Worm (Caenorhabditis elegans): ENCODE data around the gene W07G4.5.

Gene W07G4.5

DNA sequence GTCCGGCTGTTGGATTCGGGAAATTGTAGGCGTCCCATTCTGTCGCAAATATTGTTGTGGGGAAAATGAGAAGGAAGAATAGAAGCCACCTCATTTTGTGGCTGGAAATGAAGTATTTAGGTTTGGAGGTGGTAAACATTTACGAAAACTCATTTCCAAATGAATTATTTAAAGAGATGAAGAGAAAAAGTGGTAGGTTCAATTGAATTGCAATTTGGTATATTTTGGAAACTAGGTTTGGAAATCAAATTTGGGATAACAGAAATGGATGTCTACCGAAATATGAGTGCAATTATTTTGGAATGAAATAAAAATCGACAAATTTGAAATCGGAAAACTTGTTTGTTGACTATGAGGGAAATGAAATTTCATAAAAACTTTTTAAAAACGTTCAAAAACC is 39.0 kb upstream of the W07G4.5 start, which contains the start of gene F15B9.10:
Gene F15B9.10, minus strand, starts transcription at position 101 of the 400 bp plus-strand sequence.
- TF ChIP-seq sma-3 (GFP tag; optimal IDR thresholded peaks at IDR 0.05) (no peak), nhr-12 (tag; optimal IDR thresholded peaks at IDR 0.05) (no peak), elt-1 (tag; optimal IDR thresholded peaks at IDR 0.05) (no peak), fos-1 (tag; optimal IDR thresholded peaks at IDR 0.05) (no peak), zag-1 (tag; optimal IDR thresholded peaks at IDR 0.05) (no peak), peb-1 (tag; optimal IDR thresholded peaks at IDR 0.05) (no peak), nhr-77 (tag; optimal IDR thresholded peaks at IDR 0.05) (no peak)

DNA sequence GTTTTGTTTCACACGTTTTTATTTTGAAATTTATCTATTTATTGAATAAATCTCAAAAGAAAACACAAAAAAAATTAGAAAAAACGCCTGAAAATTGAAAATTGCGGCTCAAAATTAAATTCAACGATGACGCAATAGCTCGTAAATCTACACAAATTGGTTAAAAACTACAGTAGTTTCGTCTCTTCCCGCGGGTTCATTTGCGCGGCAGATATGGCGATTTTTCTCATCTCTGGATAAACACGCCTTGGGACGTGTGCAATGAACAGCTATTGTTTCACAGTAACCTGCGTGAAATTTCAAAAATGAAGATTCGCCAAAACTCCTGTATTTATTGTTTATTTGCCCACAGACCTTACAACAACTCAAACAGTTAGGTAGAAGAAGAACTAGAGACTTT is 38.5 kb upstream of the W07G4.5 start:
- TF ChIP-seq unc-62 (GFP tag; optimal IDR thresholded peaks at IDR 0.05) (no peak), lin-39 (tag; optimal IDR thresholded peaks at IDR 0.05) (no peak), elt-3 (tag; optimal IDR thresholded peaks at IDR 0.05) (no peak), sma-9 (GFP tag; optimal IDR thresholded peaks at IDR 0.05) (no peak), sma-9 (tag; optimal IDR thresholded peaks at IDR 0.05) (no peak), nhr-25 (tag; optimal IDR thresholded peaks at IDR 0.05) (no peak), gmeb-1 (tag; optimal IDR thresholded peaks at IDR 0.05) (no peak), snpc-4 (tag; optimal IDR thresholded peaks at IDR 0.05) (no peak), fos-1 (tag; optimal IDR thresholded peaks at IDR 0.05) (no peak), ztf-11 (tag; optimal IDR thresholded peaks at IDR 0.05) (no peak)

DNA sequence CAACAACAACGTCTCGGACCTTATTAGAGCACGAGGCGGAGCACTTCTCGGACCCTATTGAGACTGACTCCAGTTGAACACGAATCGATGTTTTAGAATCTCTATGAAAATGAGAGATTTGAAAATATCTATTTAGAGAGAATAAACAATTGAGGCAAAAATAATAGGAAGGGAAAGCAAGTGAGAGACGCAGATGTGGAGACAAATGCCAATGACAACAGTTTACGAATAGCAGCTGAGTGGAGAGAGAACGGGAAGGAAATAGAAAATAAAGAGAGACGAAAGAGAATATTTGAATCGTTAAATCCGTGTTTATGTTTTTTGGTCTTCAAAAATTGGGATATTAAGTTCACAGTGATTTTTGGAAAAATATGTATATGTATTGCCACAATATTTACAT is 37.9 kb upstream of the W07G4.5 start:
- TF ChIP-seq elt-1 (tag; optimal IDR thresholded peaks at IDR 0.05) (no peak), ZK546.5 (tag; optimal IDR thresholded peaks at IDR 0.05) (no peak), ama-1 (optimal IDR thresholded peaks at IDR 0.05) (no peak), lin-11 (tag; optimal IDR thresholded peaks at IDR 0.05) (no peak), crh-2 (tag; optimal IDR thresholded peaks at IDR 0.05) (peak; percentile 49), nhr-237 (tag; optimal IDR thresholded peaks at IDR 0.05) (no peak), zag-1 (tag; optimal IDR thresholded peaks at IDR 0.05) (no peak), ztf-11 (tag; optimal IDR thresholded peaks at IDR 0.05) (no peak), nhr-11 (tag; optimal IDR thresholded peaks at IDR 0.05) (no peak), nhr-77 (tag; optimal IDR thresholded peaks at IDR 0.05) (no peak), aly-2 (tag; optimal IDR thresholded peaks at IDR 0.05) (no peak), ztf-4 (tag; optimal IDR thresholded peaks at IDR 0.05) (no peak), unc-55 (GFP tag; optimal IDR thresholded peaks at IDR 0.05) (peak; percentile 32), sem-4 (tag; optimal IDR thresholded peaks at IDR 0.05) (no peak), gmeb-1 (tag; optimal IDR thresholded peaks at IDR 0.05) (no peak), blmp-1 (tag; optimal IDR thresholded peaks at IDR 0.05; ENCODE audit: insufficient read depth) (peak; percentile 39), egl-27 (tag; optimal IDR thresholded peaks at IDR 0.05) (no peak), ceh-82 (tag; optimal IDR thresholded peaks at IDR 0.05) (no peak), sma-3 (GFP tag; optimal IDR thresholded peaks at IDR 0.05) (no peak), lin-39 (tag; optimal IDR thresholded peaks at IDR 0.05) (no peak), nhr-23 (tag; optimal IDR thresholded peaks at IDR 0.05) (no peak), nhr-129 (tag; optimal IDR thresholded peaks at IDR 0.05) (peak; percentile 37), peb-1 (tag; optimal IDR thresholded peaks at IDR 0.05) (no peak), C34F6.9 (tag; optimal IDR thresholded peaks at IDR 0.05) (peak; percentile 57), skn-1 (tag; optimal IDR thresholded peaks at IDR 0.05) (no peak), lin-13 (GFP tag; optimal IDR thresholded peaks at IDR 0.05) (peak; percentile 21), ztf-1 (GFP tag; conservative IDR thresholded peaks at IDR 0.05) (no peak), F13H6.1 (tag; optimal IDR thresholded peaks at IDR 0.05) (peak; percentile 7), mdl-1 (tag; optimal IDR thresholded peaks at IDR 0.05) (no peak), lsy-2 (tag; optimal IDR thresholded peaks at IDR 0.05) (peak in 1 of 2 experiments; percentile 49)

DNA sequence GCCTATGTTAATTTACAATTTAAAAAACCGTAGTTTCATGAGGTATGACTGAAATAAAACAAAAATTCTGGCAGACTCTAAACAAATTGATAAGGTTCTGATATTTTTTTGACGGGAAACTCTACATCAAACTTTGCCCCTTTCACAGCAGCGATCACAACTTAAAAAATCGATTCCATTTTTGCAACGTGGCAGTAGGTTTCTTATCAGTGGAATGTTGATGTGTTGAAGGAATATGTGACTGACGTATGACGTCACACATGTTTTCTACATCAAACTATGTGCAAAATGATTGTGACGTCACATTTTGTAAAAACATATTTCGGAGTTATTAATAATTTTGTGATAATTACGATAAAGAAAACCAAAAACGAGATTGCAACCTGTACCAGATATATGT is 35.9 kb upstream of the W07G4.5 start:
- peak; percentile 78 for TF ChIP-seq sma-9 (GFP tag; optimal IDR thresholded peaks at IDR 0.05)
- no peak for TF ChIP-seq sma-9 (tag; optimal IDR thresholded peaks at IDR 0.05)
- TF ChIP-seq ceh-82 (tag; optimal IDR thresholded peaks at IDR 0.05), result no peak
- TF ChIP-seq mbf-1 (tag; optimal IDR thresholded peaks at IDR 0.05), result no peak
- no peak for TF ChIP-seq ZK546.5 (tag; optimal IDR thresholded peaks at IDR 0.05)
- TF ChIP-seq fos-1 (tag; optimal IDR thresholded peaks at IDR 0.05), result peak; percentile 28
- peak; percentile 22 for TF ChIP-seq gmeb-1 (tag; optimal IDR thresholded peaks at IDR 0.05)
- TF ChIP-seq F13H6.1 (tag; optimal IDR thresholded peaks at IDR 0.05), result peak; percentile 42
- peak; percentile 92 for TF ChIP-seq crh-2 (tag; optimal IDR thresholded peaks at IDR 0.05)
- TF ChIP-seq ztf-4 (tag; optimal IDR thresholded peaks at IDR 0.05), result no peak

Data from whole organism, L2 larva.